Worm (Caenorhabditis elegans) whole organism, L2 larva: ENCODE measurements around the gene T06E6.1.

Experiments
- C34F6.9 ChIP-seq: fragments of 150-350 bp; optimal IDR thresholded peaks from 2 replicates; lab custom pipeline; 2014; ENCODE audit warnings: missing biosample characterization, missing genetic modification characterization
- F13H6.1 ChIP-seq: sonication (generic microtip); optimal IDR thresholded peaks from 2 replicates; lab custom pipeline; 2016; ENCODE audit warnings: missing genetic modification characterization, missing compliant biosample characterization
- Y55F3AM.14 ChIP-seq: fragments of 200-800 bp; sonication (Bioruptor generic); optimal IDR thresholded peaks from 2 replicates; lab custom pipeline; 2018; ENCODE audit warnings: mild to moderate bottlenecking, missing genetic modification characterization, missing compliant biosample characterization
- alr-1 ChIP-seq: fragments of 150-350 bp; optimal IDR thresholded peaks from 2 replicates; lab custom pipeline; 2014; ENCODE audit warnings: missing biosample characterization, missing genetic modification characterization
- aly-2 ChIP-seq: fragments of 150-350 bp; optimal IDR thresholded peaks from 2 replicates; lab custom pipeline; 2014; ENCODE audit warnings: missing biosample characterization, missing genetic modification characterization
- ama-1 ChIP-seq: fragments of 150-350 bp; optimal IDR thresholded peaks from 2 replicates; lab custom pipeline; 2018; ENCODE audit warnings: inconsistent platforms
- crh-2 ChIP-seq: sonication (generic microtip); optimal IDR thresholded peaks from 2 replicates; lab custom pipeline; 2017; ENCODE audit warnings: missing biosample characterization, missing genetic modification characterization
- dmd-4 ChIP-seq: sonication (generic microtip); optimal IDR thresholded peaks from 2 replicates; lab custom pipeline; 2017; ENCODE audit warnings: missing biosample characterization, missing genetic modification characterization
- egl-27 ChIP-seq: sonication (generic microtip); optimal IDR thresholded peaks from 3 replicates; lab custom pipeline; 2017; ENCODE audit warnings: missing biosample characterization, missing genetic modification reagents, missing genetic modification characterization
- elt-3 ChIP-seq: sonication (generic microtip); optimal IDR thresholded peaks from 2 replicates; lab custom pipeline; 2017; ENCODE audit warnings: missing biosample characterization, missing genetic modification characterization
- fos-1 ChIP-seq: fragments of 150-350 bp; optimal IDR thresholded peaks from 2 replicates; lab custom pipeline; 2014; ENCODE audit warnings: missing biosample characterization, missing genetic modification characterization
- gmeb-1 ChIP-seq: fragments of 150-350 bp; optimal IDR thresholded peaks from 2 replicates; lab custom pipeline; 2014; ENCODE audit warnings: missing biosample characterization, missing genetic modification characterization
- lin-11 ChIP-seq: fragments of 150-350 bp; sonication (generic microtip); optimal IDR thresholded peaks from 2 replicates; lab custom pipeline; 2014; ENCODE audit warnings: missing biosample characterization, missing genetic modification characterization, inconsistent platforms, mixed read lengths
- lin-13 ChIP-seq: fragments of 150-350 bp; optimal IDR thresholded peaks from 2 replicates; lab custom pipeline; 2014; ENCODE audit warnings: missing biosample characterization, missing genetic modification reagents, missing genetic modification characterization
- lin-39 ChIP-seq: fragments of 150-350 bp; optimal IDR thresholded peaks from 2 replicates; lab custom pipeline; 2014; ENCODE audit warnings: missing biosample characterization, missing genetic modification reagents, missing genetic modification characterization
- lsy-2 ChIP-seq, 2 experiments: fragments of 150-350 bp in 1 of 2; sonication (generic microtip) in 1 of 2; optimal IDR thresholded peaks; 2 replicates each; lab custom pipeline; 2014 to 2017; ENCODE audit warnings: missing biosample characterization in 2 of 2, missing genetic modification characterization in 2 of 2
- mbf-1 ChIP-seq: sonication (generic microtip); optimal IDR thresholded peaks from 2 replicates; lab custom pipeline; 2017; ENCODE audit warnings: missing biosample characterization, missing genetic modification characterization
- mdl-1 ChIP-seq, 2 experiments: fragments of 150-350 bp in 1 of 2; sonication (generic microtip) in 1 of 2; optimal IDR thresholded peaks; 2 replicates each; lab custom pipeline; 2017; ENCODE audit warnings: missing biosample characterization in 2 of 2, missing genetic modification characterization in 2 of 2
- nhr-10 ChIP-seq: sonication (generic microtip); optimal IDR thresholded peaks from 2 replicates; lab custom pipeline; 2017; ENCODE audit warnings: missing biosample characterization, missing genetic modification characterization
- nhr-129 ChIP-seq: fragments of 150-350 bp; optimal IDR thresholded peaks from 2 replicates; lab custom pipeline; 2014; ENCODE audit warnings: missing biosample characterization, missing genetic modification characterization
- nhr-23 ChIP-seq: fragments of 150-350 bp; optimal IDR thresholded peaks from 2 replicates; lab custom pipeline; 2014; ENCODE audit warnings: missing biosample characterization, missing genetic modification reagents, missing genetic modification characterization
- nhr-237 ChIP-seq: fragments of 150-350 bp; optimal IDR thresholded peaks from 2 replicates; lab custom pipeline; 2014; ENCODE audit warnings: missing biosample characterization, missing genetic modification characterization
- nhr-25 ChIP-seq: fragments of 150-350 bp; sonication (generic microtip); optimal IDR thresholded peaks from 3 replicates; lab custom pipeline; 2014; ENCODE audit warnings: missing biosample characterization, missing genetic modification characterization
- nhr-6 ChIP-seq: fragments of 150-350 bp; optimal IDR thresholded peaks from 2 replicates; lab custom pipeline; 2014; ENCODE audit warnings: missing biosample characterization, missing genetic modification characterization
- nhr-77 ChIP-seq: fragments of 150-350 bp; optimal IDR thresholded peaks from 2 replicates; lab custom pipeline; 2014; ENCODE audit warnings: missing biosample characterization, missing genetic modification characterization
- peb-1 ChIP-seq: fragments of 150-350 bp; optimal IDR thresholded peaks from 2 replicates; lab custom pipeline; 2014; ENCODE audit warnings: missing biosample characterization, missing genetic modification characterization
- sem-4 ChIP-seq: fragments of 150-350 bp; optimal IDR thresholded peaks from 2 replicates; lab custom pipeline; 2014; ENCODE audit warnings: missing biosample characterization, missing genetic modification reagents, missing genetic modification characterization
- skn-1 ChIP-seq: sonication (generic microtip); optimal IDR thresholded peaks from 2 replicates; lab custom pipeline; 2017; ENCODE audit warnings: missing biosample characterization, missing genetic modification characterization
- sma-3 ChIP-seq: sonication (generic microtip); optimal IDR thresholded peaks from 2 replicates; lab custom pipeline; 2016; ENCODE audit warnings: missing genetic modification reagents, missing genetic modification characterization, missing compliant biosample characterization
- sma-9 ChIP-seq, 2 experiments: fragments of 150-350 bp in 1 of 2; sonication (generic microtip) in 1 of 2; optimal IDR thresholded peaks; 2 replicates each; lab custom pipeline; 2014 to 2016; ENCODE audit warnings: missing genetic modification characterization in 2 of 2, mild to moderate bottlenecking in 1 of 2, missing biosample characterization in 1 of 2, missing compliant biosample characterization in 1 of 2, missing genetic modification reagents in 1 of 2, moderate library complexity in 1 of 2
- snpc-4 ChIP-seq: fragments of 150-350 bp; optimal IDR thresholded peaks from 2 replicates; lab custom pipeline; 2014; ENCODE audit warnings: missing biosample characterization, missing genetic modification characterization
- unc-55 ChIP-seq: fragments of 150-350 bp; sonication (generic microtip); optimal IDR thresholded peaks from 3 replicates; lab custom pipeline; 2014; ENCODE audit warnings: missing biosample characterization, missing genetic modification reagents, missing genetic modification characterization
- unc-62 ChIP-seq: fragments of 150-350 bp; optimal IDR thresholded peaks from 2 replicates; lab custom pipeline; 2014; ENCODE audit warnings: missing biosample characterization, missing genetic modification reagents, missing genetic modification characterization
- zag-1 ChIP-seq: fragments of 150-350 bp; optimal IDR thresholded peaks from 2 replicates; lab custom pipeline; 2014; ENCODE audit warnings: missing biosample characterization, missing genetic modification characterization
- ztf-1 ChIP-seq: fragments of 200-800 bp; sonication (Bioruptor generic); conservative IDR thresholded peaks from 2 replicates; pipeline ENCODE4 v1.3.6; 2022; ENCODE audit warnings: missing genetic modification characterization, missing compliant biosample characterization
- ztf-11 ChIP-seq: sonication (generic microtip); optimal IDR thresholded peaks from 2 replicates; lab custom pipeline; 2017; ENCODE audit warnings: missing biosample characterization, missing genetic modification characterization
- ztf-4 ChIP-seq: fragments of 150-350 bp; optimal IDR thresholded peaks from 2 replicates; lab custom pipeline; 2014; ENCODE audit warnings: missing biosample characterization, missing genetic modification characterization

T06E6.1 gene

ce11 chrV:15394906-15395305 is at the start of gene T06E6.1:
Gene T06E6.1 (minus strand): TSS chrV:15394961.
- TF ChIP-seq lin-13 (GFP tag; lab: Kevin White, UChicago) (peak; percentile 28), unc-55 (GFP tag; lab: Kevin White, UChicago) (peak; percentile 5), nhr-129 (no peak), lsy-2 (tag; optimal IDR thresholded peaks at IDR 0.05; lab: Kevin White, UChicago) (peak in 1 of 2 experiments; percentile 23), Y55F3AM.14 (GFP tag; lab: Kevin White, UChicago) (no peak), gmeb-1 (peak; percentile 68), egl-27 (no peak)

DNA sequence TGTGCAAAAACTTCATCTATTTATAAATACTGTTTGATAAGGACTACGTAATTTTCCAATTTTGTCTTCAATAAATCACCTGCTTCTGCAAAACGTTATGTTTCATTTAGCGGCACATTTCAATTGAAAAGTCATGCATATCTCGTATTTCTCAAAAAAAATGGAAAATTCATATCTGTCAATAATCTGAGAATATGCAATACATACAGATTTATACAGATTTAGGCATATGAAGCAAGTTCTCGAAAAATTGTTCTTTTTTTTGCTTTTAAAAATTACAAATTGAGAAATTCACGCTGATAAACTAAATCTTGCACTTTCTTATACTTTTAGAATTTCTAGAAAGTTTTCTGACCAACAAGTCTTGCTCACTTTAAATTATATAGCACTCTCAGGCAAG is 49.4 kb upstream of the T06E6.1 start, which contains the start of gene T26H5.11:
Gene T26H5.11, minus strand, starts transcription at position 101 of the 400 bp plus-strand sequence.
- TF ChIP-seq lin-11 = no peak
- no peak for TF ChIP-seq sma-9 (GFP tag; optimal IDR thresholded peaks at IDR 0.05; lab: Kevin White, UChicago)
- no peak for TF ChIP-seq sma-9 (tag; optimal IDR thresholded peaks at IDR 0.05; lab: Kevin White, UChicago)
- no peak for TF ChIP-seq unc-55 (GFP tag; lab: Kevin White, UChicago)
- TF ChIP-seq ztf-1 (GFP tag; lab: Robert Waterston, UW) = no peak
- TF ChIP-seq, all 48 proteins: peak for 0

DNA sequence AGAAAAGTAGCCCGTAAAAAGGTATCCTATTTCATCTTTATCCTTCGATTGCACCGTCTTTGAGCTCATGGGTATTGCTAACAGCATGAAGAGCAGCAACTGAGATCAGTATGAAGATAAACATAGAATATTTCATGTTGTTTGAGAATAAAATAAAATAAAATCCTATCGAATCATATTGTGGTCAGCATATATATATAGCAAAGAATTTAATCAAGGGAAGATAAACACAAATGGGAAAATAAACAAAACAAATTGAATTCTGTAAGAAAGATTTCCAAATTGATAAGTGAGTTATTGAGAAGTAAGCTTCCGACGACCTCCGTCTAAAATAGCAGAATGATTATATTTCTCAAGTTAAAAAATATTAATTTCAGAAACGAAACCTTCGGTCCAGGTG is 48.9 kb upstream of the T06E6.1 start, which contains the start of gene T26H5.10:
Gene T26H5.10, minus strand, starts transcription at position 101 of the 400 bp plus-strand sequence.
- TF ChIP-seq snpc-4 = no peak
- no peak for TF ChIP-seq F13H6.1 (tag; lab: Kevin White, UChicago)
- no peak for TF ChIP-seq fos-1 (tag; lab: Kevin White, UChicago)
- TF ChIP-seq ztf-1 (GFP tag; lab: Robert Waterston, UW) = no peak
- TF ChIP-seq aly-2 (tag; lab: Kevin White, UChicago) = no peak
- no peak for TF ChIP-seq lin-11
- no peak for TF ChIP-seq ztf-11
- no peak for TF ChIP-seq alr-1
- TF ChIP-seq dmd-4 = no peak
- TF ChIP-seq mbf-1 (tag; lab: Kevin White, UChicago) = no peak
- TF ChIP-seq nhr-129 = no peak
- TF ChIP-seq unc-55 (GFP tag; lab: Kevin White, UChicago) = no peak
- TF ChIP-seq mdl-1 (tag; optimal IDR thresholded peaks at IDR 0.05; lab: Kevin White, UChicago) = no peak
- TF ChIP-seq zag-1 (tag; lab: Kevin White, UChicago) = no peak
- TF ChIP-seq gmeb-1 = no peak
- no peak for TF ChIP-seq lin-39 (tag; lab: Kevin White, UChicago)
- TF ChIP-seq nhr-10 (tag; lab: Kevin White, UChicago) = no peak
- no peak for TF ChIP-seq unc-62

- TF ChIP-seq nhr-25 (tag; lab: Kevin White, UChicago) (no peak), fos-1 (tag; lab: Kevin White, UChicago) (no peak), zag-1 (tag; lab: Kevin White, UChicago) (no peak), Y55F3AM.14 (GFP tag; lab: Kevin White, UChicago) (no peak), lin-11 (no peak), lin-13 (GFP tag; lab: Kevin White, UChicago) (no peak), ama-1 (no peak), dmd-4 (no peak), mdl-1 (tag; optimal IDR thresholded peaks at IDR 0.05; lab: Kevin White, UChicago) (no peak), F13H6.1 (tag; lab: Kevin White, UChicago) (no peak), nhr-6 (tag; lab: Kevin White, UChicago) (no peak), sem-4 (tag; lab: Kevin White, UChicago) (no peak), nhr-237 (no peak), C34F6.9 (tag; lab: Kevin White, UChicago) (no peak), aly-2 (tag; lab: Kevin White, UChicago) (no peak), ztf-11 (no peak), crh-2 (no peak), nhr-23 (no peak), sma-3 (GFP tag; lab: Kevin White, UChicago) (no peak)
- TF ChIP-seq, all 48 proteins: peak for 0
These were observed 47.6 kb upstream of the T06E6.1 start for ce11 chrV:15442384-15442783.

DNA sequence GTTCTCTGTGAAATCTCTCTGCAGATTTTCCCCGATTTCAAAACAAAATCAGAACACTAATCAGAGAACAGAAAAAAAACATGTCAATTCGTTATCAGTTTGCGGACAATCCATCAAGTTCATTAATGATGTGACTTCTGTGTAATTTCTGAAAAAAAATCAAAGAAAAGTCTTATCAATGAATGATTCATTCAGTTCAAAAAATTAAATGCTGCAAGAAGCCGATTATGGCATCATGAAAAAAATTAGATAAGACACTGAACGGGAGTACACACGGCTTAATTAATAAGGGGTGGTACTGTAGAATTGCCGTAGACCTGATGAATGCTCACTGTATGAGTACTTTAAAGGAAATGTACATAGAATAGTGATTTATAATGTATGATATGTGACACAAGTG is 41.4 kb upstream of the T06E6.1 start:
- TF ChIP-seq skn-1 (tag; lab: Kevin White, UChicago) = no peak
- no peak for TF ChIP-seq elt-3 (tag; lab: Kevin White, UChicago)
- TF ChIP-seq nhr-237 = no peak
- no peak for TF ChIP-seq unc-62
- peak; percentile 98 for TF ChIP-seq fos-1 (tag; lab: Kevin White, UChicago)
- TF ChIP-seq ztf-4 = no peak
- TF ChIP-seq peb-1 = no peak
- TF ChIP-seq ama-1 = no peak
- no peak for TF ChIP-seq nhr-23
- TF ChIP-seq nhr-77 (tag; lab: Kevin White, UChicago) = no peak
- no peak for TF ChIP-seq lsy-2 (tag; optimal IDR thresholded peaks at IDR 0.05; lab: Kevin White, UChicago)
- peak; percentile 57 for TF ChIP-seq sma-9 (GFP tag; optimal IDR thresholded peaks at IDR 0.05; lab: Kevin White, UChicago)
- no peak for TF ChIP-seq sma-9 (tag; optimal IDR thresholded peaks at IDR 0.05; lab: Kevin White, UChicago)
- no peak for TF ChIP-seq mbf-1 (tag; lab: Kevin White, UChicago)
